Worm (Caenorhabditis elegans) whole organism, late embryonic: ENCODE data around the gene lido-18.

ENCODE experiments used
- C38D4.7 ChIP-seq: fragments of 200-800 bp; sonication (Bioruptor generic); optimal IDR thresholded peaks from 2 replicates; lab custom pipeline; 2018; ENCODE audit warnings: mild to moderate bottlenecking, missing genetic modification characterization, moderate library complexity, missing compliant biosample characterization
- F13H6.1 ChIP-seq: sonication (generic microtip); optimal IDR thresholded peaks from 2 replicates; lab custom pipeline; 2016; ENCODE audit warnings: missing genetic modification characterization, missing compliant biosample characterization
- K02D7.2 ChIP-seq: sonication (generic microtip); optimal IDR thresholded peaks from 2 replicates; lab custom pipeline; 2017; ENCODE audit warnings: mild to moderate bottlenecking, missing genetic modification characterization, missing compliant biosample characterization
- ceh-14 ChIP-seq: sonication (generic microtip); optimal IDR thresholded peaks from 2 replicates; lab custom pipeline; 2016; ENCODE audit warnings: missing genotype, missing genetic modification characterization, missing compliant biosample characterization
- ceh-18 ChIP-seq: sonication (generic microtip); optimal IDR thresholded peaks from 2 replicates; lab custom pipeline; 2016; ENCODE audit warnings: missing genetic modification characterization, missing compliant biosample characterization
- ceh-2 ChIP-seq: sonication (generic microtip); optimal IDR thresholded peaks from 2 replicates; lab custom pipeline; 2016; ENCODE audit warnings: missing genotype, missing genetic modification characterization, missing compliant biosample characterization
- ceh-22 ChIP-seq: sonication (generic microtip); optimal IDR thresholded peaks from 2 replicates; lab custom pipeline; 2017; ENCODE audit warnings: missing biosample characterization, missing genetic modification characterization
- ceh-30 ChIP-seq: fragments of 150-350 bp; optimal IDR thresholded peaks from 2 replicates; lab custom pipeline; 2014; ENCODE audit warnings: missing biosample characterization, missing genetic modification characterization
- ceh-31 ChIP-seq: sonication (generic microtip); optimal IDR thresholded peaks from 2 replicates; lab custom pipeline; 2016; ENCODE audit warnings: missing genetic modification characterization, missing compliant biosample characterization
- ceh-34 ChIP-seq: sonication (generic microtip); optimal IDR thresholded peaks from 2 replicates; lab custom pipeline; 2016; ENCODE audit warnings: mild to moderate bottlenecking, missing genetic modification characterization, missing compliant biosample characterization
- ceh-45 ChIP-seq: fragments of 200-800 bp; sonication (Bioruptor generic); IDR thresholded peaks from 2 replicates; pipeline ENCODE4 v1.3.6; 2022; ENCODE audit warnings: missing genetic modification reagents, missing genetic modification characterization, missing compliant biosample characterization
- ceh-48 ChIP-seq: sonication (generic microtip); optimal IDR thresholded peaks from 2 replicates; lab custom pipeline; 2016; ENCODE audit warnings: missing genetic modification characterization, inconsistent platforms, missing compliant biosample characterization
- ceh-9 ChIP-seq: sonication (generic microtip); optimal IDR thresholded peaks from 2 replicates; lab custom pipeline; 2016; ENCODE audit warnings: mild to moderate bottlenecking, missing genetic modification characterization, inconsistent platforms, missing compliant biosample characterization
- dmd-4 ChIP-seq: sonication (generic microtip); optimal IDR thresholded peaks from 2 replicates; lab custom pipeline; 2016; ENCODE audit warnings: borderline replicate concordance, missing genetic modification characterization, missing compliant biosample characterization
- dve-1 ChIP-seq: sonication (generic microtip); optimal IDR thresholded peaks from 2 replicates; lab custom pipeline; 2017; ENCODE audit warnings: antibody characterized with exemption, mild to moderate bottlenecking, missing genetic modification characterization, missing compliant biosample characterization
- elt-2 ChIP-seq: sonication (generic microtip); optimal IDR thresholded peaks from 2 replicates; lab custom pipeline; 2016; ENCODE audit warnings: missing genetic modification reagents, missing genetic modification characterization, missing compliant biosample characterization
- elt-4 ChIP-seq: sonication (generic microtip); optimal IDR thresholded peaks from 2 replicates; lab custom pipeline; 2016; ENCODE audit warnings: missing genetic modification characterization, missing compliant biosample characterization
- ets-4 ChIP-seq: sonication (generic microtip); optimal IDR thresholded peaks from 2 replicates; lab custom pipeline; 2016; ENCODE audit warnings: missing genetic modification characterization, missing compliant biosample characterization
- hlh-13 ChIP-seq: fragments of 200-800 bp; sonication (Bioruptor generic); optimal IDR thresholded peaks from 2 replicates; lab custom pipeline; 2018; ENCODE audit warnings: mild to moderate bottlenecking, missing genetic modification characterization, missing compliant biosample characterization
- hlh-15 ChIP-seq: sonication (generic microtip); optimal IDR thresholded peaks from 2 replicates; lab custom pipeline; 2016; ENCODE audit warnings: missing genetic modification characterization, missing compliant biosample characterization
- hlh-30 ChIP-seq: sonication (generic microtip); optimal IDR thresholded peaks from 2 replicates; lab custom pipeline; 2017; ENCODE audit warnings: antibody characterized with exemption, missing genetic modification characterization, missing compliant biosample characterization; ENCODE audit not compliant: insufficient read depth
- hlh-6 ChIP-seq: sonication (generic microtip); optimal IDR thresholded peaks from 2 replicates; lab custom pipeline; 2016; ENCODE audit warnings: missing genotype, missing genetic modification characterization, missing compliant biosample characterization
- hlh-8 ChIP-seq: sonication (generic microtip); optimal IDR thresholded peaks from 2 replicates; lab custom pipeline; 2016; ENCODE audit warnings: missing genotype, missing genetic modification characterization, missing compliant biosample characterization
- lin-11 ChIP-seq: fragments of 200-800 bp; sonication (Bioruptor generic); optimal IDR thresholded peaks from 2 replicates; lab custom pipeline; 2018; ENCODE audit warnings: mild to moderate bottlenecking, missing genetic modification characterization, missing compliant biosample characterization
- madf-2 ChIP-seq: sonication (generic microtip); optimal IDR thresholded peaks from 2 replicates; lab custom pipeline; 2017; ENCODE audit warnings: missing genetic modification characterization, missing compliant biosample characterization
- nfya-1 ChIP-seq: sonication (generic microtip); optimal IDR thresholded peaks from 2 replicates; lab custom pipeline; 2017; ENCODE audit warnings: missing genetic modification characterization, mild to moderate bottlenecking, missing compliant biosample characterization, antibody characterized with exemption, moderate library complexity
- nhr-232 ChIP-seq: sonication (generic microtip); optimal IDR thresholded peaks from 2 replicates; lab custom pipeline; 2016; ENCODE audit warnings: missing genetic modification characterization, missing compliant biosample characterization
- npax-4 ChIP-seq: sonication (generic microtip); optimal IDR thresholded peaks from 2 replicates; lab custom pipeline; 2016; ENCODE audit warnings: missing genetic modification characterization, missing compliant biosample characterization
- pag-3 ChIP-seq: sonication (generic microtip); optimal IDR thresholded peaks from 2 replicates; lab custom pipeline; 2016; ENCODE audit warnings: missing compliant biosample characterization, missing genetic modification characterization, borderline replicate concordance
- pat-9 ChIP-seq: fragments of 200-800 bp; sonication (Bioruptor generic); optimal IDR thresholded peaks from 2 replicates; lab custom pipeline; 2018; ENCODE audit warnings: mild to moderate bottlenecking, missing genetic modification characterization, moderate library complexity, missing compliant biosample characterization
- pha-2 ChIP-seq: sonication (generic microtip); optimal IDR thresholded peaks from 2 replicates; lab custom pipeline; 2017; ENCODE audit warnings: mild to moderate bottlenecking, missing genetic modification characterization, missing compliant biosample characterization
- pha-4 ChIP-seq: fragments of 150-350 bp; optimal IDR thresholded peaks from 2 replicates; lab custom pipeline; 2018; ENCODE audit warnings: missing biosample characterization, missing genetic modification reagents, missing genetic modification characterization
- pqm-1 ChIP-seq: sonication (generic microtip); optimal IDR thresholded peaks from 2 replicates; lab custom pipeline; 2016; ENCODE audit warnings: missing genetic modification characterization, missing compliant biosample characterization
- pros-1 ChIP-seq: fragments of 150-350 bp; optimal IDR thresholded peaks from 2 replicates; lab custom pipeline; 2014; ENCODE audit warnings: missing biosample characterization, missing genetic modification reagents, missing genetic modification characterization
- ref-2 ChIP-seq: sonication (generic microtip); optimal IDR thresholded peaks from 2 replicates; lab custom pipeline; 2016; ENCODE audit warnings: missing genetic modification characterization, missing compliant biosample characterization
- sox-4 ChIP-seq: sonication (generic microtip); optimal IDR thresholded peaks from 2 replicates; lab custom pipeline; 2017; ENCODE audit warnings: mild to moderate bottlenecking, missing genetic modification characterization, inconsistent platforms, missing compliant biosample characterization
- tbx-2 ChIP-seq: sonication (generic microtip); optimal IDR thresholded peaks from 2 replicates; lab custom pipeline; 2016; ENCODE audit warnings: missing genetic modification characterization, missing compliant biosample characterization
- tbx-7 ChIP-seq: sonication (generic microtip); optimal IDR thresholded peaks from 2 replicates; lab custom pipeline; 2016; ENCODE audit warnings: missing genotype, missing genetic modification characterization, missing compliant biosample characterization
- unc-42 ChIP-seq: sonication (generic microtip); optimal IDR thresholded peaks from 2 replicates; lab custom pipeline; 2016; ENCODE audit warnings: missing genotype, missing genetic modification characterization, missing compliant biosample characterization
- unc-55 ChIP-seq: sonication (generic microtip); optimal IDR thresholded peaks from 2 replicates; lab custom pipeline; 2017; ENCODE audit warnings: missing biosample characterization, missing genetic modification reagents, missing genetic modification characterization
- unc-86 ChIP-seq: sonication (generic microtip); optimal IDR thresholded peaks from 2 replicates; lab custom pipeline; 2016; ENCODE audit warnings: missing genetic modification characterization, missing compliant biosample characterization

lido-18 gene

DNA sequence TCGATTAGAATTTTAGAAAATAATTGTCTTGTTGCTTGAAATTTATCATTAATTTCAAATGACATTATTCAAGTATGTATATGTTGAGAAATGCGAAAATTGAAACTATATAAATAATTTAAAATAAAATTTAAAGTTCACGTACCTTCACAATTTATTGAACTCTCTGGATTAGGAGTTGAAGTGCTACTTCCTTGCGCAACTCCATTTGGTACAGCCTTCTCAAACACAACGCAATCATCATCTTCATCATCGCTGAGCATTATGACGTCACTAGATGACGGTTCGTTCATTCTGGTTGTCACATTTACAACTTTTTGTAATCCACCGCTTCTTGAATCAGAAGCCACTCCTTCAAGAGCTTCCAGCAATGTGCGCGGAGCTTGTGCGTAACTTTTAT, 41.4 kb downstream of the lido-18 start:
- TF ChIP-seq ceh-22 (tag; lab: Kevin White, UChicago) (no peak), tbx-7 (tag; lab: Kevin White, UChicago) (no peak), hlh-8 (tag; lab: Kevin White, UChicago) (no peak), hlh-15 (tag; lab: Kevin White, UChicago) (no peak), lin-11 (tag; lab: Kevin White, UChicago) (no peak), npax-4 (tag; lab: Kevin White, UChicago) (no peak), C38D4.7 (GFP tag; lab: Kevin White, UChicago) (no peak), K02D7.2 (no peak), hlh-13 (GFP tag; lab: Kevin White, UChicago) (no peak), pat-9 (tag; lab: Kevin White, UChicago) (no peak)

- peak; percentile 42 for TF ChIP-seq ceh-14
- peak; percentile 34 for TF ChIP-seq unc-42 (tag; lab: Kevin White, UChicago)
- peak; percentile 12 for TF ChIP-seq tbx-2 (tag; lab: Kevin White, UChicago)
- TF ChIP-seq ceh-31, result peak; percentile 60
Observed at ce11 chrIII:7708815-7709214, 46.7 kb downstream of the lido-18 start.

DNA sequence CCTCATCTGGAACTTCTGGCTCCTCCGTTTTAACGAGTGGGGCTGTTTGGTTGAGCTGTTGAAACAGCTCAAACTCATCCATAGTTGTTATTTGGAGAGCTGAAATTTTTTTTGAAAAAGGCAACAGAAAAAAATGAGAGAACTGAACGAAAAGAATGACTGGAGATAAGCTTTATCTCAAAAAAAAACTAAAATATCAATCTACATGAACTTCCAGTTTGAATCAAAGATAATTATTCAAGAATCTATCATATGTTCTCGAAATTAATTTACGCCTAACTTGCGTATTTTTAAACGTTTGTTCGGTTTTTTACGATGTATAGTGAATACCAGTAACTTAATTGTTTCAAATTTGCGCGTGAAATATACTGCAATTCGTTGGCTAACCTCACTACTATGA, 47.3 kb downstream of the lido-18 start, which contains the start of gene lin-13:
TSS of gene lin-13 (minus strand) at position 101 of the 400 bp plus-strand sequence.
- TF ChIP-seq hlh-6 (tag; lab: Kevin White, UChicago) (no peak), unc-86 (tag; lab: Kevin White, UChicago) (no peak), pqm-1 (no peak), sox-4 (tag; lab: Kevin White, UChicago) (no peak), dmd-4 (tag; lab: Kevin White, UChicago) (no peak), pha-4 (tag; lab: Kevin White, UChicago) (no peak), madf-2 (tag; lab: Kevin White, UChicago) (no peak), elt-2 (tag; lab: Kevin White, UChicago) (no peak)

DNA sequence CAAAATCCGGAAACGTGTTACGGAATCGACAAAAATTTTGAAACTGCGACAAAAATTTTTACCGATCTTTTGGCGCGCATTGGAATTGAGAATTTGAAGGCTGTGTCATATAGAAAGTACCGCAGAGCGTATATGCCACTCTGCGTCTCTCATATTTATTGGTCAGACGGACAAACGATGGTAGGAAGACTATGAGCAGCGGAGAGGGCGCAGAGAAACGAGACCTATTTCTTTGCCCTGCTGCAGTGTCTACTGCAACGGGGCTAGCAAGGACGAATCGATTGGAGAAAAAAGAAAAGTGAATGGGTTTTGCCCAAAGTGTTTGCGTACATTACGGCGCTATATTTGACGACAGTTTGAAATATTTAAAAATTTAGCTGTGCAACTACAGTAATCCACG, 48.0 kb downstream of the lido-18 start:
- TF ChIP-seq unc-42 (tag; lab: Kevin White, UChicago) (peak; percentile 32), hlh-13 (GFP tag; lab: Kevin White, UChicago) (no peak), nfya-1 (peak; percentile 83), elt-4 (tag; lab: Kevin White, UChicago) (no peak), ceh-18 (tag; lab: Kevin White, UChicago) (peak; percentile 28), tbx-2 (tag; lab: Kevin White, UChicago) (peak; percentile 59), ceh-2 (tag; lab: Kevin White, UChicago) (no peak), madf-2 (tag; lab: Kevin White, UChicago) (peak; percentile 14), ref-2 (peak; percentile 44), pag-3 (tag; lab: Kevin White, UChicago) (no peak), ceh-34 (peak; percentile 13), hlh-15 (tag; lab: Kevin White, UChicago) (no peak), elt-2 (tag; lab: Kevin White, UChicago) (no peak), dve-1 (peak; percentile 55), hlh-30 (peak; percentile 37), nhr-232 (no peak), pros-1 (tag; lab: Kevin White, UChicago) (peak; percentile 43), ceh-48 (tag; lab: Kevin White, UChicago) (peak; percentile 71), ceh-31 (peak; percentile 81), ceh-45 (GFP tag; lab: Robert Waterston, UW) (no peak), pha-2 (tag; lab: Kevin White, UChicago) (no peak), unc-55 (GFP tag; lab: Kevin White, UChicago) (peak; percentile 61), F13H6.1 (peak; percentile 36), ceh-30 (no peak), ceh-9 (tag; lab: Kevin White, UChicago) (no peak), tbx-7 (tag; lab: Kevin White, UChicago) (no peak), ets-4 (tag; lab: Kevin White, UChicago) (peak; percentile 7)
